Fruit fly (Drosophila melanogaster) S2 (cell line): Measurements from ENCODE around the gene CG18266.

Experiments used
- CG8478 ChIP-seq: fragments of >200 bp; optimal IDR thresholded peaks from 2 replicates; lab custom pipeline; 2018
- CTCF ChIP-seq, 2 experiments: fragments of >200 bp; optimal IDR thresholded peaks; 2 replicates each; lab custom pipeline; 2018

DNA sequence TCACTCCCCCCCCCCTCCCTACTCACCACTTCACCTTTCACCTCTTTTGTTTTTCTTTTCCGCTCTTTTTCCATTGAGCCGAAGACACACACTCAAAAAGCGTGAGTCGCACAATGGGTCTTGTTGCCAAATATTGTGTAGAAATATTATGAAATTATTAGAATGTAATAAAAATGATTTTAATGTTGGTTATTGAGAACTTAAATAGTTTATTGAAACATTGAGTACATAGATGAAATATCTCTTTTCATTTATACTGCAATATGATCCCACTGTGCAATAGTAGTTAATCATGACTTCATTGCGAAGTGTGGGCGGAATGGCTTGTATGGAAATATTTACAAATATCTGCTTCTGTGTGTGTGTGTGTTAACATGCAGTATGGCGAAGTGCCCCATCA is 29.5 kb upstream of the CG18266 start:
- no peak for TF ChIP-seq CTCF (optimal IDR thresholded peaks at IDR 0.05; lab: Kevin White, UChicago)
- no peak for TF ChIP-seq CG8478 (lab: Kevin White, UChicago)
